Worm (Caenorhabditis elegans): ENCODE data around the gene Y116A8C.23.
"Not testable (repeated sequence)": the region's sequence is repeated elsewhere in the genome, so short reads cannot be mapped to it uniquely, and the experiment has no call there.

Y116A8C.23 gene

DNA sequence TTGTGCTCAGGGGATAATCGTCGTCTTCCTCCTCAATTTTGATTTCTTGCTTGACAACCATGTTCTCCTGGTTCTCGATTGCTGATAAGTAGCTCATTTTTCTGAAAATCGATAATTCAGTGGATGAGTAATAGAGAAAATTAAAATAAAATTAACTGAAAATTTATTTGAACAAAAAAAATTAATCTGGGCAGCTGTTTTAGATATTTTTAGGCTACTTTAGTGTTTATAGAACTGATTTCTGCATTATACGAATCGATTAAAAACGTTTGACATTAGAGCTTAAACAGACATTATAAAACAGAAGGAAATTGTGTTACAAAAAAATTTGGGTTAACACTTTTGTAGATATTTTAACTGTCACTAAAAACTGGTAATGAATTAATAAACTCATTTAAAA, 5.1 kb upstream of the Y116A8C.23 start, which contains the start of gene athp-3:
Gene athp-3 (minus strand): TSS at position 101 of the 400 bp plus-strand sequence.
- TF ChIP-seq ztf-29 (GFP tag; IDR thresholded peaks at IDR 0.05) (no peak), cog-1 (tag; optimal IDR thresholded peaks at IDR 0.05) (no peak), T22C8.4 (GFP tag; IDR thresholded peaks at IDR 0.05) (no peak), klf-2 (GFP tag; conservative IDR thresholded peaks at IDR 0.05) (no peak), ztf-23 (GFP tag; IDR thresholded peaks at IDR 0.05) (no peak), ref-1 (GFP tag; conservative IDR thresholded peaks at IDR 0.05) (no peak), flt-1 (GFP tag; IDR thresholded peaks at IDR 0.05) (no peak), tab-1 (GFP tag; IDR thresholded peaks at IDR 0.05) (no peak)

DNA sequence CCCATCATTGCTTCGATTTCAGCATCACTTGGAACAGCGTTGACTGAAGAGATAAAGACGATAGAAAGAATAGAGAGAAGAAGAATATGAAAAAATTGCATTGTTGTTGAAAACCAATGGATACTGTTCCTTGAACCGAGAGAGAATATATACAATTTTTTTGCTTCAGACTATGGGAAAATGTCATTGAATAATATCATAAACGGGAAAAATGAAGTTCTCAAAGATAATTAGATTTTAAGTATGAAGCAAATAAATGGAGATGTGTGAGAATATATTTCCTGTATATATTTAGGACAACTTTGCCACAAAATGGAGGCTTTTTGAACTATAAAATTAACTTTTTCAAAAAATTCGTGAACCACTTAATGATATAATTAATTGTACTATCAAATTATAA, 4.7 kb downstream of the Y116A8C.23 start, which contains the start of gene Y116A8C.44:
Gene Y116A8C.44 (minus strand): TSS at position 101 of the 400 bp plus-strand sequence.
- TF ChIP-seq flt-1 (GFP tag; IDR thresholded peaks at IDR 0.05) = no peak
- no peak for TF ChIP-seq med-1 (GFP tag; optimal IDR thresholded peaks at IDR 0.05; ENCODE audit: insufficient read depth)
- TF ChIP-seq cog-1 (tag; optimal IDR thresholded peaks at IDR 0.05) = no peak
- no peak for TF ChIP-seq T22C8.4 (GFP tag; IDR thresholded peaks at IDR 0.05)
- TF ChIP-seq ref-1 (GFP tag; conservative IDR thresholded peaks at IDR 0.05) = no peak
- no peak for TF ChIP-seq tab-1 (GFP tag; IDR thresholded peaks at IDR 0.05)
- no peak for TF ChIP-seq ztf-23 (GFP tag; IDR thresholded peaks at IDR 0.05)
- TF ChIP-seq klf-2 (GFP tag; conservative IDR thresholded peaks at IDR 0.05) = no peak
- no peak for TF ChIP-seq ztf-29 (GFP tag; IDR thresholded peaks at IDR 0.05)

DNA sequence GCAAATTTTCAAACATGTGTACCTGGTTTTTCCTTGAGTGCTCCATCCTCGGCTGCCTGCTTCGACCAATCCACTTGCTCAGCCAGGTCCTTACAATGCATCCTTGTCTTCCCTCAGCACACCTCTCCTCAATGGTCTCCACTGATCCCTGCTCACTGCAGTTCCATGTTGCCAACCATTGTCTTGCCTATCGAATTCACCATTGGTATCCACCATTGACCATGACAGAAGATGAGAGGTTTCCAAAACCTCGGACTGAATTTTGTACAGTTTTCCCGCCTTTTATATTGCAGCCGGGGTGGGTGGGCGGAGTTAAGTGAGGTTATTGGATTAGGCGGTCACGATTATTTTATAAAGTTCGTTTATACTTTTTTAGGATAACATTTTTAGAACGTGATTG, 10.3 kb downstream of the Y116A8C.23 start, which contains the start of gene Y116A8C.467:
Gene Y116A8C.467 (minus strand): TSS at position 101 of the 400 bp plus-strand sequence.
- TF ChIP-seq klf-2 (GFP tag; conservative IDR thresholded peaks at IDR 0.05); tab-1 (GFP tag; IDR thresholded peaks at IDR 0.05); cog-1 (tag; optimal IDR thresholded peaks at IDR 0.05): not testable (repeated sequence)

DNA sequence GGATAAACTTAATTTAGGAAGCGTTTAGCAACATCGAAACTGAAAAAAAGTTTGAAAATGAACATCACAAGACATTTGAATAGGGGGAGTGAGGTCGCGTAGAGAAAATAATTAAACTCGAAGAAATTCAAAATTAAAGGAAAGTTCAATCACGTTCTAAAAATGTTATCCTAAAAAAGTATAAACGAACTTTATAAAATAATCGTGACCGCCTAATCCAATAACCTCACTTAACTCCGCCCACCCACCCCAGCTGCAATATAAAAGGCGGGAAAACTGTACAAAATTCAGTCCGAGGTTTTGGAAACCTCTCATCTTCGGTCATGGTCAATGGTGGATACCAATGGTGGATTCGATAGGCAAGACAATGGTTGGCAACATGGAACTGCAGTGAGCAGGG, 11.6 kb downstream of the Y116A8C.23 start, which contains the start of gene Y116A8C.465:
Gene Y116A8C.465 (plus strand): TSS at position 301 of the 400 bp plus-strand sequence.
- TF ChIP-seq T22C8.4 (GFP tag; IDR thresholded peaks at IDR 0.05); klf-2 (GFP tag; conservative IDR thresholded peaks at IDR 0.05); med-1 (GFP tag; optimal IDR thresholded peaks at IDR 0.05; ENCODE audit: insufficient read depth): not testable (repeated sequence)

DNA sequence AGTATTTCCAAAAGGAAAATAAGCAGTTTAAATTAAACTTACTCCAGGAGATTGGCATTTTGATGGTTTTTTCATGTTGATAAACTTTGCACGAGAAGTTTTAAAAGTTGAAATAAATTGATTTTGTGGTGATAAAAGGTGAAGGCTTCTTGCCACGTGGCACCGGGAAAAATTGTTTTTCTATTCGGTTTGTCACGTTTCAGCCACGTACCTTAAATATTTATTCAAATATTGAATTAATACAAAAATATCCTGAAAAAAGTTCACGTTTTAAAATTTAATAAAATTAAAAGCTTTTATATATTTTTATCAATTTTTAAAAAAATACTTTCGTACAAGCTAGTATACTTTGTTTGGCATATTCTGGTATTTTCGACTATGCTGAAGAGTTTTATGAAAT, 17.4 kb downstream of the Y116A8C.23 start, which contains the start of gene Y116A8C.24:
Gene Y116A8C.24 (minus strand): TSS at position 101 of the 400 bp plus-strand sequence.
- TF ChIP-seq klf-2 (GFP tag; conservative IDR thresholded peaks at IDR 0.05); med-1 (GFP tag; optimal IDR thresholded peaks at IDR 0.05; ENCODE audit: insufficient read depth); flt-1 (GFP tag; IDR thresholded peaks at IDR 0.05): not testable (repeated sequence)

DNA sequence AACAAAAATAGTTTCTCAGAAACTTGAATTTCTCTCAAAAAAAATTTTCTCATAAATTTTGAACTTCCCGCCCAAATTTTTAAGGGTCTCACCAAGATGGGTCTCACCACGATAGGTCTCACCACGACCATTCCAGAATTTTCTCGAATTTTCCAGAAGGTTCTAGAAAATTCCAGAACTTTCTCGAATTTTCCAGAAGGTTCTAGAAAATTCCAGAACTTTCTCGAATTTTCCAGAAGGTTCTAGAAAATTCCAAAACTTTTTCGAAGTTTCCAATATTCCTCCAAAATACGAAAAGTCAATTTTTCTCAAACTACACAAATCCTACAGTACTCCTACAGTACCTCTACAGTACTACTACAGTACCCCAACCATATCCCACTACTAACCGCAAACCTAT, 22.6 kb downstream of the Y116A8C.23 start:
- TF ChIP-seq flt-1 (GFP tag; IDR thresholded peaks at IDR 0.05) = peak; percentile 67; the same call in 1 of the 2 replicates

DNA sequence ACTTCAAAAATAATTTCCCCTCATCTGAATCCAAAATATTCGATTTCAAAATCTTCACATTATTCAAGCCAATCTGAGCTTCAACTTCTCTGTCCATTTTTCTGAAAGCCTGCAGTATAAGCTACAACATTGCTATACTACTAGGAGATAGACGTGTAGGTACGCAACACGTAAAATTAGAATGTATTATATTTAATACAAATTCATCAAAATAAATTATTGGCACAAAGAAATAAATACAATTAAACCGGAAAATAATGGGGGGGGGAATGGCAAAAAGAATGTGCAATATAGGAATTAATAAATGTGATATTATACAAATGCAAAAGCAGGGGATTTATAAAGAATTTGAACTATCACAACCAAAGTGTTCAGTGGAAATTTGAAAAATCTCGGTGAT, 25.3 kb downstream of the Y116A8C.23 start, which contains the start of gene Y116A8C.25:
Gene Y116A8C.25 (minus strand): TSS at position 101 of the 400 bp plus-strand sequence.
- TF ChIP-seq klf-2 (GFP tag; conservative IDR thresholded peaks at IDR 0.05) = no peak
- TF ChIP-seq ztf-23 (GFP tag; IDR thresholded peaks at IDR 0.05) = no peak
- no peak for TF ChIP-seq cog-1 (tag; optimal IDR thresholded peaks at IDR 0.05)
- TF ChIP-seq med-1 (GFP tag; optimal IDR thresholded peaks at IDR 0.05; ENCODE audit: insufficient read depth) = no peak
- TF ChIP-seq T22C8.4 (GFP tag; IDR thresholded peaks at IDR 0.05) = no peak
- TF ChIP-seq flt-1 (GFP tag; IDR thresholded peaks at IDR 0.05) = no peak
- no peak for TF ChIP-seq ztf-29 (GFP tag; IDR thresholded peaks at IDR 0.05)
- no peak for TF ChIP-seq ref-1 (GFP tag; conservative IDR thresholded peaks at IDR 0.05)
- no peak for TF ChIP-seq tab-1 (GFP tag; IDR thresholded peaks at IDR 0.05)

DNA sequence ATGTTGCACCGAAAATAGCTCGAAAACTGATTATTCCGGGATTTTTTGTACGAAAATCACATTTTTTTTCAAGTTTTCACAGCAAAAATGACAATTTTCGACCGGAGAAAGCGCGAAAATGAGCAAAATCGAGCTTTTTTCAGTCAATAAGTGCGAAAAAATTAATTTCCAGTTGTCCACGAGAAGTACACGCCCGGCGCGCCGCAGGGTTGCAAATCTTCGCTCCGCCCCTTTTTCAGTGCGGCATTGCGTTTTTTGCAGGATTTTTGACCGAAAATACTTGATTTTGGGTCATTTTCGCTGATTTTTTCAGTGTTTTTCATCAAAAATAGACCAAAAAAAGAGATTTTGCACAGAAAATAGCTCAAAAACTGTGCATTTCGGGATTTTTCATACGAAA, 31.0 kb downstream of the Y116A8C.23 start:
- TF ChIP-seq flt-1 (GFP tag; IDR thresholded peaks at IDR 0.05) (no peak), ztf-23 (GFP tag; IDR thresholded peaks at IDR 0.05) (no peak), tab-1 (GFP tag; IDR thresholded peaks at IDR 0.05) (no peak), T22C8.4 (GFP tag; IDR thresholded peaks at IDR 0.05) (no peak), cog-1 (tag; optimal IDR thresholded peaks at IDR 0.05) (no peak), ztf-29 (GFP tag; IDR thresholded peaks at IDR 0.05) (no peak), klf-2 (GFP tag; conservative IDR thresholded peaks at IDR 0.05) (no peak), med-1 (GFP tag; optimal IDR thresholded peaks at IDR 0.05; ENCODE audit: insufficient read depth) (no peak), ref-1 (GFP tag; conservative IDR thresholded peaks at IDR 0.05) (no peak)

DNA sequence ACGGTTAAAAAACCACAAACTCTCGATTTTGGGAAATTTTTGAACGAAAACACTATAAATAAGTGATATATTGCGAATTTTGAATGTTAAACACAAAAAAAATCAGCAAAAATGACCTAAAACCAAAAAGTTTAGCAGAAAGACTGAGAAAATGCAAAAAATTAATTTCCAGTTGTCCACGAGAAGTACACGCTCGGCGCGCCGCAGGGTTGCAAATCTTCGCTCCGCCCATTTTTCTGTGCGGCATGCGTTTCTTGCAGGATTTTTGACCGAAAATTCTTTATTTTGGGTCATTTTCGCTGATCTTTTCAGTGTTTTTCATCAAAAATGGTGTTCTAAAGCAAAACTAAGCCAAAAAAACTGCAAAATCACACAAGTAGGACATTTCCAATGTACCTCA, 31.5 kb downstream of the Y116A8C.23 start:
- no peak for TF ChIP-seq klf-2 (GFP tag; conservative IDR thresholded peaks at IDR 0.05)
- no peak for TF ChIP-seq ztf-23 (GFP tag; IDR thresholded peaks at IDR 0.05)
- no peak for TF ChIP-seq ztf-29 (GFP tag; IDR thresholded peaks at IDR 0.05)
- no peak for TF ChIP-seq T22C8.4 (GFP tag; IDR thresholded peaks at IDR 0.05)
- TF ChIP-seq med-1 (GFP tag; optimal IDR thresholded peaks at IDR 0.05; ENCODE audit: insufficient read depth) = no peak
- no peak for TF ChIP-seq cog-1 (tag; optimal IDR thresholded peaks at IDR 0.05)
- TF ChIP-seq ref-1 (GFP tag; conservative IDR thresholded peaks at IDR 0.05) = no peak
- TF ChIP-seq flt-1 (GFP tag; IDR thresholded peaks at IDR 0.05) = no peak
- no peak for TF ChIP-seq tab-1 (GFP tag; IDR thresholded peaks at IDR 0.05)

DNA sequence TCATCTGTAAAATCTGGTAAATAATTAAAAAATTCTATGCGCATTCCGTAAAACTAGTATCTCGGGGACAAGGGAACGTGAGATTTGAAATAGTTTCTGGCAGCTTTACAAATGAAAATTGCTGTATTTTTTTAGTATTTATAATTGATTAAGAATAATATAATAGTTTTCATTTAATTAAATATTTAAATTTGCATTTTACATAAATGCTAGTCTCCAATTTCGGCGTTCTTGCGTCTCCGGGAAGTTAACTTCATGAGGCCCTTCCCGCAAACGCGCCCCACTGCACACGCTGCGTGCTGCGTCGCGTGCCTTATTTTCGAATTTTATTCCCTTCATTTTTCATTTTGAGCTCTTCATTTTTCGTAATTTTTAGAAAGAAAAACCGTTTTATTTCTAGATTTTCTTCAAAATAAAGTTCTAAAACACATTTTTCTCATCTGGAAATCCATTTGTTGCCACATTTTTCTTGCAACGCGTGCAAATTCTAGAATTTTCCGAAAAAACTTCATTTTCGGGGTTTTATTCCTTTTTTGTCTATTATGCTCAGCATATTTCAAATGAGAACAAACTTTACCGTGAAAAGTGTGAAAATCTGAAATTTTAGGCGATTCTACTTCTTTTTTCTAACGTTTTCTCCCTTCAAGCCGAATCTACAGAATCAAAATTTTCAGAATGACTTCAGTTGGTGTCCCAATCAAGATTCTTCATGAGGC, 34.2 kb downstream of the Y116A8C.23 start, which contains the start of the genes snx-13 and snr-1:
Gene snx-13 (minus strand): TSS at position 55 of the 716 bp plus-strand sequence.
Gene snr-1 (plus strand): TSS at position 666 of the 716 bp plus-strand sequence.
- TF ChIP-seq tab-1 (GFP tag; IDR thresholded peaks at IDR 0.05) = peak; percentile 77
- TF ChIP-seq ztf-29 (GFP tag; IDR thresholded peaks at IDR 0.05) = peak; percentile 70
- peak; percentile 81 for TF ChIP-seq klf-2 (GFP tag; conservative IDR thresholded peaks at IDR 0.05)
- no peak; the same call in 1 of the 2 replicates for TF ChIP-seq ref-1 (GFP tag; conservative IDR thresholded peaks at IDR 0.05)
- peak; percentile 97 for TF ChIP-seq cog-1 (tag; optimal IDR thresholded peaks at IDR 0.05)
- TF ChIP-seq flt-1 (GFP tag; IDR thresholded peaks at IDR 0.05) = peak; percentile 89
- TF ChIP-seq ztf-23 (GFP tag; IDR thresholded peaks at IDR 0.05) = peak; percentile 94
- no peak for TF ChIP-seq med-1 (GFP tag; optimal IDR thresholded peaks at IDR 0.05; ENCODE audit: insufficient read depth)
- peak; percentile 70; the same call in 1 of the 2 replicates for TF ChIP-seq T22C8.4 (GFP tag; IDR thresholded peaks at IDR 0.05)
